Fruit fly (Drosophila melanogaster) whole organism: ENCODE results near the gene CG11679.

Source experiments
- Dll ChIP-seq: fragments of >200 bp; optimal IDR thresholded peaks from 2 replicates; lab custom pipeline; 2017
- EcR ChIP-seq, 2 experiments: fragments of >200 bp; optimal IDR thresholded peaks; 2 replicates each; lab custom pipeline; 2017; ENCODE audit warnings: missing biosample characterization in 2 of 2, missing genetic modification characterization in 2 of 2, missing genetic modification reagents in 2 of 2
- pan ChIP-seq: fragments of >200 bp; optimal IDR thresholded peaks from 2 replicates; lab custom pipeline; 2017
- psq ChIP-seq: fragments of >200 bp; optimal IDR thresholded peaks from 2 replicates; lab custom pipeline; 2017
- usp ChIP-seq: fragments of >200 bp; optimal IDR thresholded peaks from 2 replicates; lab custom pipeline; 2017; ENCODE audit warnings: missing biosample characterization, missing genetic modification characterization, mixed read lengths

- TF ChIP-seq pan (lab: Kevin White, UChicago), result no peak
- TF ChIP-seq psq (lab: Kevin White, UChicago), result no peak
- no peak for TF ChIP-seq Dll
- no peak for TF ChIP-seq EcR (GFP tag; optimal IDR thresholded peaks at IDR 0.05; lab: Kevin White, UChicago)
- TF ChIP-seq usp (GFP tag; lab: Kevin White, UChicago), result no peak
Observed at dm6 chrX:15740881-15741280, 2.1 kb upstream of the CG11679 start.
